Worm (Caenorhabditis elegans): ENCODE data around the gene K10D2.8.

Gene K10D2.8

ce11 chrIII:5230415-5230814 lies 41.9 kb downstream of the K10D2.8 start, which contains the start of gene prmt-5 (continued):
- peak; percentile 44; the same call in 1 of the 2 replicates for TF ChIP-seq hmg-1.2 (GFP tag; IDR thresholded peaks at IDR 0.05)
- peak; percentile 29 for TF ChIP-seq snpc-1.1 (tag; optimal IDR thresholded peaks at IDR 0.05; ENCODE audit: insufficient read depth)
- no peak for TF ChIP-seq bed-1 (GFP tag; IDR thresholded peaks at IDR 0.05)

ce11 chrIII:5233140-5233539 lies 44.6 kb downstream of the K10D2.8 start:
- TF ChIP-seq C17E4.6 (GFP tag; IDR thresholded peaks at IDR 0.05) (no peak), mcd-1 (GFP tag; IDR thresholded peaks at IDR 0.05) (no peak), ztf-28 (GFP tag; IDR thresholded peaks at IDR 0.05) (no peak), nfya-2 (GFP tag; IDR thresholded peaks at IDR 0.05) (no peak), hsf-1 (GFP tag; IDR thresholded peaks at IDR 0.05) (no peak), gei-17 (GFP tag; optimal IDR thresholded peaks at IDR 0.05) (no peak), hlh-12 (tag; optimal IDR thresholded peaks at IDR 0.05) (no peak), ztf-22 (GFP tag; optimal IDR thresholded peaks at IDR 0.05) (no peak), zfh-2 (GFP tag; conservative IDR thresholded peaks at IDR 0.05) (no peak), madf-3 (GFP tag; IDR thresholded peaks at IDR 0.05) (no peak), attf-5 (GFP tag; optimal IDR thresholded peaks at IDR 0.05) (no peak), hmg-20 (GFP tag; IDR thresholded peaks at IDR 0.05) (no peak)

- no peak for TF ChIP-seq rec-8 (tag; optimal IDR thresholded peaks at IDR 0.05)
- peak in 1 of 3 experiments; percentile 1 for TF ChIP-seq lin-35 (GFP tag; optimal IDR thresholded peaks at IDR 0.05)
Measured at ce11 chrIII:5234312-5234711, 45.8 kb downstream of the K10D2.8 start, which contains the start of gene mrps-26. Gene mrps-26 (plus strand): TSS chrIII:5234612.

- TF ChIP-seq somi-1 (GFP tag; optimal IDR thresholded peaks at IDR 0.05) (no peak), efl-1 (GFP tag; optimal IDR thresholded peaks at IDR 0.05) (no peak), madf-8 (GFP tag; conservative IDR thresholded peaks at IDR 0.05) (no peak), ets-4 (GFP tag; optimal IDR thresholded peaks at IDR 0.05) (no peak), nhr-27 (tag; optimal IDR thresholded peaks at IDR 0.05) (no peak), nhr-120 (GFP tag; IDR thresholded peaks at IDR 0.05) (no peak), F49E8.2 (tag; optimal IDR thresholded peaks at IDR 0.05; ENCODE audit: insufficient read depth) (no peak)
Measured at ce11 chrIII:5236104-5236503, 47.6 kb downstream of the K10D2.8 start, which contains the start of gene prx-10. Gene prx-10 (plus strand): TSS chrIII:5236404.
